Fruit fly (Drosophila melanogaster) whole organism, adult: ENCODE data around the gene Paf-AHalpha.

Source experiments
- CG11617 ChIP-seq: fragments of 200-800 bp; sonication (Bioruptor generic); optimal IDR thresholded peaks from 2 replicates; lab custom pipeline; 2017; ENCODE audit warnings: mild to moderate bottlenecking, missing biosample characterization, missing genetic modification reagents, missing genetic modification characterization
- CG12768 ChIP-seq: fragments of 200-800 bp; sonication (Bioruptor generic); optimal IDR thresholded peaks from 2 replicates; lab custom pipeline; 2017; ENCODE audit warnings: missing biosample characterization, missing genetic modification characterization, mild to moderate bottlenecking, moderate library complexity, missing genetic modification reagents
- CG14711 ChIP-seq: fragments of 200-800 bp; sonication (Bioruptor generic); optimal IDR thresholded peaks from 2 replicates; lab custom pipeline; 2018; ENCODE audit warnings: missing biosample characterization, mild to moderate bottlenecking, missing genetic modification characterization, moderate library complexity
- CG1620 ChIP-seq: fragments of 200-800 bp; sonication (Bioruptor generic); optimal IDR thresholded peaks from 2 replicates; lab custom pipeline; 2016; ENCODE audit warnings: missing biosample characterization, missing genetic modification characterization
- CG33017 ChIP-seq: fragments of 200-800 bp; sonication (Bioruptor generic); optimal IDR thresholded peaks from 2 replicates; lab custom pipeline; 2018; ENCODE audit warnings: missing biosample characterization, mild to moderate bottlenecking, missing genetic modification characterization, moderate library complexity
- CG5204 ChIP-seq: fragments of 200-800 bp; sonication (Bioruptor generic); optimal IDR thresholded peaks from 2 replicates; lab custom pipeline; 2016; ENCODE audit warnings: missing biosample characterization, missing genetic modification characterization
- CG7045 ChIP-seq: fragments of 200-800 bp; sonication (Bioruptor generic); optimal IDR thresholded peaks from 2 replicates; lab custom pipeline; 2017; ENCODE audit warnings: missing biosample characterization, mild to moderate bottlenecking, missing genetic modification characterization
- CG7101 ChIP-seq: fragments of 200-800 bp; sonication (Bioruptor generic); optimal IDR thresholded peaks from 2 replicates; lab custom pipeline; 2018; ENCODE audit warnings: missing biosample characterization, mild to moderate bottlenecking, missing genetic modification characterization, moderate library complexity
- Clk ChIP-seq: fragments of 200-800 bp; sonication (Bioruptor generic); optimal IDR thresholded peaks from 2 replicates; lab custom pipeline; 2017; ENCODE audit warnings: missing biosample characterization, missing genetic modification characterization
- Crg-1 ChIP-seq: fragments of 200-800 bp; sonication (Bioruptor generic); optimal IDR thresholded peaks from 2 replicates; lab custom pipeline; 2016; ENCODE audit warnings: missing biosample characterization, missing genetic modification characterization
- Hr96 ChIP-seq: fragments of 200-800 bp; sonication (Bioruptor generic); optimal IDR thresholded peaks from 2 replicates; lab custom pipeline; 2016; ENCODE audit warnings: missing biosample characterization, missing genetic modification characterization
- Mnt ChIP-seq: fragments of 200-800 bp; sonication (Bioruptor generic); optimal IDR thresholded peaks from 2 replicates; lab custom pipeline; 2016; ENCODE audit warnings: missing biosample characterization, mild to moderate bottlenecking, missing genetic modification characterization
- bab1 ChIP-seq: fragments of 200-800 bp; sonication (Bioruptor generic); optimal IDR thresholded peaks from 3 replicates; lab custom pipeline; 2019; ENCODE audit warnings: missing biosample characterization, mild to moderate bottlenecking, missing genetic modification characterization, moderate library complexity
- cic ChIP-seq: fragments of 200-800 bp; sonication (Bioruptor generic); optimal IDR thresholded peaks from 2 replicates; lab custom pipeline; 2017; ENCODE audit warnings: missing biosample characterization, mild to moderate bottlenecking, missing genetic modification characterization, moderate library complexity
- cnc ChIP-seq, 2 experiments: fragments of >200 bp; optimal IDR thresholded peaks; 2 replicates each; lab custom pipeline; 2017
- kay ChIP-seq: fragments of 200-800 bp; sonication (Bioruptor generic); peaks from one replicate; lab custom pipeline; 2016; ENCODE audit warnings: missing biosample characterization, missing genetic modification characterization, borderline replicate concordance
- ovo ChIP-seq: fragments of 200-800 bp; sonication (Bioruptor generic); optimal IDR thresholded peaks from 2 replicates; lab custom pipeline; 2016; ENCODE audit warnings: missing biosample characterization, missing genetic modification characterization
- pad ChIP-seq: fragments of 200-800 bp; sonication (Bioruptor generic); optimal IDR thresholded peaks from 3 replicates; lab custom pipeline; 2017; ENCODE audit warnings: missing biosample characterization, missing genetic modification characterization, mild to moderate bottlenecking, moderate library complexity, missing genetic modification reagents
- tj ChIP-seq: fragments of 200-800 bp; sonication (Bioruptor generic); optimal IDR thresholded peaks from 3 replicates; lab custom pipeline; 2017; ENCODE audit warnings: missing biosample characterization, mild to moderate bottlenecking, missing genetic modification characterization, moderate library complexity
- toe ChIP-seq: fragments of 200-800 bp; sonication (Bioruptor generic); optimal IDR thresholded peaks from 2 replicates; lab custom pipeline; 2016; ENCODE audit warnings: missing biosample characterization, missing genetic modification characterization

Paf-AHalpha gene

dm6 chrX:15817823-15818222 lies 32.4 kb upstream of the Paf-AHalpha start:
- TF ChIP-seq CG33017, result no peak
- no peak for TF ChIP-seq CG14711 (tag; lab: Kevin White, UChicago)
- TF ChIP-seq ovo (GFP tag; lab: Kevin White, UChicago), result no peak
- TF ChIP-seq bab1, result no peak
- no peak for TF ChIP-seq tj
- no peak for TF ChIP-seq Clk (GFP tag; lab: Kevin White, UChicago)
- no peak for TF ChIP-seq cic (GFP tag; lab: Kevin White, UChicago)
- no peak for TF ChIP-seq CG7101 (tag; lab: Kevin White, UChicago)
- no peak for TF ChIP-seq Crg-1 (GFP tag; lab: Kevin White, UChicago)

DNA sequence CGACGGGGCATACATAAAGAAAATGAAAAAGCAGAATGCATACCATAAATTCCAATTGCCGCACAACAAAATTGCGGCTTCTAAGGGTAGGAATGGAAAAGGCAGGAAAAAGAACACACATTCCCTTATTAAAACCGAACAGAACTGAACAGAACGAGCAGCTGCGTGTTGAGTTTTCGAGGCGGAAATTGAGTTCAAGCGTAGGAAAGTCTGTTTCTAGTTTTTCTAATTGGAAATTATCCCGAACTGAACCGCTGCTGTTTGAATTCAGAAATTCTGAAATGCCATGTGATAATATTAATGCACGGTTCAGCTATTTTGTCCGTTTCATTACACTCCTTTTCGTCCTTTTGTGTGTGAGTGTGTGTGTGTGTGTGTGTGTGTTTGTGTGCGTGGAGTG lies 31.5 kb upstream of the Paf-AHalpha start:
- no peak for TF ChIP-seq bab1
- no peak for TF ChIP-seq Hr96 (GFP tag; lab: Kevin White, UChicago)
- no peak for TF ChIP-seq CG7101 (tag; lab: Kevin White, UChicago)

DNA sequence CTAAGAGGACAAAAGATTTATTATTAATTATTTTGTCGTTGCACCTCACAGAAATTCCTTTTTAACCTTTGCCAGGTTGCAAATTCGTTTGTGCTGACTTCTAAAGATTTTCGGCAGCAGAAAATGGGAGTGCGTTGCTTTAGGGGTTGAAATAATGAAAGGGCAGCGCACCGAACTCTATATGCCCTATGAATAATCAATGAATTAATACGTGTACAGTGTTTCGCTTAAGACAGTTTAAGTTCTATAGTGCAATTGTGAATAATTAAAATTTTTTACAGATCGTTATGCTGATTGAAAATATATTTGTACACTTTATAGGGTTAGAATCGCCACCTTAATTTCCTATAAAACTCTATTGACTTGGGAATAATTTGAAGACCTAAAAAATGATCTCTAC lies 30.7 kb upstream of the Paf-AHalpha start:
- TF ChIP-seq cnc (optimal IDR thresholded peaks at IDR 0.05; lab: Kevin White, UChicago) (no peak), ovo (GFP tag; lab: Kevin White, UChicago) (no peak)

dm6 chrX:15814485-15814884 lies 29.1 kb upstream of the Paf-AHalpha start:
- TF ChIP-seq tj (peak; percentile 86), Hr96 (GFP tag; lab: Kevin White, UChicago) (no peak), Mnt (GFP tag; lab: Kevin White, UChicago) (no peak)

DNA sequence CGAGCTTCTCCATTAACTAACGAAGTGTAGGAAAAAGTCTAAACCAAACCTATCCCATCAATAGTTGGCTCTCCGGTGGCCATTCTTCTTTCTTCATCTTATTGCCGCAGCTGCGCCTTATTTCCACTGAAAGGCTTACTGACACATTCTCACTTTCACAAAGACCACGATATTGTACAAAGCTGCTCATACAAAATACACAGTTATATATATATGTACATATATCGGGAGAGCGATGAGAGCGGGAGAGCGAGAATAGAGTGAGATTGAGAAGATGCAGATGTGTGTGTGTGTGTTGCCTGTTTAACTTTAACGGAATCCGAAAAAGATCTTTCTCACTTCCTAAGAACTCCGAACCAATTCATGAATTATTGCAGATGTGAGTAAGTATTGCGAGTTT lies 27.8 kb upstream of the Paf-AHalpha start:
- TF ChIP-seq CG12768 (GFP tag; lab: Kevin White, UChicago) (no peak), Hr96 (GFP tag; lab: Kevin White, UChicago) (no peak), Mnt (GFP tag; lab: Kevin White, UChicago) (no peak), bab1 (no peak), kay (GFP tag; lab: Kevin White, UChicago) (peak; percentile 93), CG33017 (no peak), CG1620 (GFP tag; lab: Kevin White, UChicago) (no peak), Clk (GFP tag; lab: Kevin White, UChicago) (no peak), ovo (GFP tag; lab: Kevin White, UChicago) (peak; percentile 18), CG5204 (GFP tag; lab: Kevin White, UChicago) (no peak), tj (peak; percentile 22), CG7045 (GFP tag; lab: Kevin White, UChicago) (no peak)

dm6 chrX:15812615-15812995 lies 27.2 kb upstream of the Paf-AHalpha start:
- TF ChIP-seq kay (GFP tag; lab: Kevin White, UChicago) (peak; percentile 75), CG7045 (GFP tag; lab: Kevin White, UChicago) (no peak), CG1620 (GFP tag; lab: Kevin White, UChicago) (no peak), Hr96 (GFP tag; lab: Kevin White, UChicago) (no peak), CG5204 (GFP tag; lab: Kevin White, UChicago) (no peak)

DNA sequence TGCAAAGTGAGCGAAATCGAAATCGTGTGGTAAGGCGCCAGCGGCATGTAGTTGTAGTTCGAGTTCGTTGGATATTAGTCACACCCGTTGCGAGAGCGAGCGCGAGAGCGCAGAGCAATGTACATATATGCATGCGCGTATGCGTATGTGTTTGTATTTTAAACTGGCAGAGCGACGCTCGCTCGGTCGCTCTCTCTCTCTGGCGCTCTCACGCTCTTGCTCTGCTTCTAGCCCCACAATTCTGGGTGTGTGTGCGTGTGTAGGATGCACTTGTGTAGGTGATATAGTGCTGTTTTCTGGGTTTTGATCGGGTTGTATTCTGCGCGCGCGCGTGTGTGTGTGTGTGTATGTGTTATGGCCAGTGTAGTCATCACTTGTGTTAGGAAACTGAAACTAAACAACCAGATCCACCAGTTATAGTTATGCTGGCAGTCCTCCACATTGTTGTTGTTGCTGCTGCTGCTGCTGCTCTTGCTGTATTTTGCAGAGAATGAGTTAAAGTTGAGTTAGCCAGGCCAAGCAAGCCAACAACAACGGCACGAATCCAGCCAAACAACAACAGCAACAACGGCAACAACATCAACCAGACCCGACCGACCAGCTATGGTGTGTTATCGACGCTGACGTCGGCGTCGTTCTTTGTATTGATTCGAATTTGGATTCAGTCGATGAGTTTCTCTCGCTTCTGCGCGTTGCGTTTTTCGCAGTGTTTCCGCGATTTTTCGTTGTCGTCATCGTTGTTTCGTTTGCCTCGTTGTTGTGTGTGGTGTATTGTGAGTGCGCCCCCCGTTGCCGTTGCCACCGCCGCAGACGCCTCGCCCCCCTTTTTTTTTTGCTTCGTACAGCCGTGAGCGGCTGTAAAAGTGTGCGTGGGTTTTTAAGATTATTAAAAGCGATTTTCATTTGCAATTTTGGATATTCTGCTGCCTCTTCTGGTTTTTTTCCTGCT lies 26.6 kb upstream of the Paf-AHalpha start:
- TF ChIP-seq cnc (optimal IDR thresholded peaks at IDR 0.05; lab: Kevin White, UChicago) (no peak), CG14711 (tag; lab: Kevin White, UChicago) (peak; percentile 65), CG5204 (GFP tag; lab: Kevin White, UChicago) (no peak), Clk (GFP tag; lab: Kevin White, UChicago) (no peak), bab1 (peak; percentile 78), cic (GFP tag; lab: Kevin White, UChicago) (peak; percentile 61), kay (GFP tag; lab: Kevin White, UChicago) (peak; percentile 80), CG11617 (peak; percentile 44), Hr96 (GFP tag; lab: Kevin White, UChicago) (no peak), CG7101 (tag; lab: Kevin White, UChicago) (peak; percentile 27), ovo (GFP tag; lab: Kevin White, UChicago) (no peak), tj (peak; percentile 82), toe (GFP tag; lab: Kevin White, UChicago) (no peak), CG12768 (GFP tag; lab: Kevin White, UChicago) (peak; percentile 3), Crg-1 (GFP tag; lab: Kevin White, UChicago) (no peak), pad (GFP tag; lab: Kevin White, UChicago) (peak; percentile 1), CG1620 (GFP tag; lab: Kevin White, UChicago) (no peak), Mnt (GFP tag; lab: Kevin White, UChicago) (peak; percentile 20), CG7045 (GFP tag; lab: Kevin White, UChicago) (no peak), CG33017 (no peak)
